Fruit fly (Drosophila melanogaster): Measurements from ENCODE around the gene spi.
A peak's percentile ranks its signal among the peaks of the same experiment; 100 is the strongest.

The spi gene

dm6 chr2L:19582185-19582584 lies 5.1 kb upstream of the spi start, which contains the start of gene Hakai (continued):
- TF ChIP-seq CG7271 (tag; optimal IDR thresholded peaks at IDR 0.05) (peak; percentile 42), CG14965 (GFP tag; optimal IDR thresholded peaks at IDR 0.05; ENCODE audit: borderline replicate concordance) (no peak), CG14014 (GFP tag; IDR thresholded peaks at IDR 0.05) (peak; percentile 61; the same call in 1 of the 2 replicates), pum (GFP tag; optimal IDR thresholded peaks at IDR 0.05) (peak; percentile 77), cwo (GFP tag; optimal IDR thresholded peaks at IDR 0.05) (no peak), lilli (GFP tag; optimal IDR thresholded peaks at IDR 0.05) (peak; percentile 76), Dip2 (GFP tag; IDR thresholded peaks at IDR 0.05) (no peak), ro (GFP tag; IDR thresholded peaks at IDR 0.05) (no peak), vvl (GFP tag; IDR thresholded peaks at IDR 0.05) (peak; percentile 68), salm (tag; optimal IDR thresholded peaks at IDR 0.05) (no peak), inv (GFP tag; IDR thresholded peaks at IDR 0.05; ENCODE audit: partially characterized antibody) (0 out of 2 replicates have a peak, but pooled peaks have one; percentile 28), CG17186 (GFP tag; optimal IDR thresholded peaks at IDR 0.05) (peak; percentile 79), tap (tag; optimal IDR thresholded peaks at IDR 0.05) (no peak), CG3281 (GFP tag; optimal IDR thresholded peaks at IDR 0.05) (peak; percentile 73), Ets65A (GFP tag) (peak; percentile 94), Ada2b (GFP tag; IDR thresholded peaks at IDR 0.05) (peak; percentile 52; the same call in 1 of the 2 replicates), luna (GFP tag; optimal IDR thresholded peaks at IDR 0.05) (peak; percentile 25), Sry-δ (GFP tag; optimal IDR thresholded peaks at IDR 0.05) (peak; percentile 55), Scr (GFP tag; IDR thresholded peaks at IDR 0.05; ENCODE audit: partially characterized antibody) (peak; percentile 59), CG10543 (GFP tag; optimal IDR thresholded peaks at IDR 0.05) (peak; percentile 30), Hr3 (GFP tag; optimal IDR thresholded peaks at IDR 0.05) (peak; percentile 30), CG17802 (tag; optimal IDR thresholded peaks at IDR 0.05) (no peak), wor (GFP tag; IDR thresholded peaks at IDR 0.05) (no peak), MTF-1 (GFP tag; optimal IDR thresholded peaks at IDR 0.05; ENCODE audit: borderline replicate concordance) (no peak), Doc3 (GFP tag; IDR thresholded peaks at IDR 0.05; ENCODE audit: partially characterized antibody) (no peak), CG2712 (tag; optimal IDR thresholded peaks at IDR 0.05) (peak; percentile 47), Hmx (GFP tag; optimal IDR thresholded peaks at IDR 0.05) (no peak), lbe (GFP tag; optimal IDR thresholded peaks at IDR 0.05) (no peak), CG11398 (GFP tag; optimal IDR thresholded peaks at IDR 0.05) (peak; percentile 32), CG3847 (GFP tag; IDR thresholded peaks at IDR 0.05) (peak; percentile 89), Hey (tag; optimal IDR thresholded peaks at IDR 0.05) (no peak), gt (GFP tag; IDR thresholded peaks at IDR 0.05) (no peak), CG3407 (GFP tag; optimal IDR thresholded peaks at IDR 0.05) (no peak), Stat92E (GFP tag; optimal IDR thresholded peaks at IDR 0.05) (no peak), en (GFP tag; optimal IDR thresholded peaks at IDR 0.05) (peak; percentile 12), Tbp (GFP tag; optimal IDR thresholded peaks at IDR 0.05) (no peak), CG6175 (GFP tag; IDR thresholded peaks at IDR 0.05) (0 out of 3 replicates have a peak, but pooled peaks have one; percentile 50), CG11560 (tag; IDR thresholded peaks at IDR 0.05) (peak; percentile 33; the same call in 1 of the 3 replicates), CG15479 (GFP tag; optimal IDR thresholded peaks at IDR 0.05) (no peak), CG13296 (GFP tag; optimal IDR thresholded peaks at IDR 0.05) (peak; percentile 17), CG3065 (GFP tag; optimal IDR thresholded peaks at IDR 0.05) (peak; percentile 23), ind (GFP tag; optimal IDR thresholded peaks at IDR 0.05) (peak; percentile 77), gcm (GFP tag; optimal IDR thresholded peaks at IDR 0.05) (peak; percentile 13), chinmo (GFP tag; IDR thresholded peaks at IDR 0.05; ENCODE audit: partially characterized antibody) (no peak), CG4617 (GFP tag; optimal IDR thresholded peaks at IDR 0.05; ENCODE audit: borderline replicate concordance) (peak; percentile 93), CG4404 (GFP tag; IDR thresholded peaks at IDR 0.05) (peak; percentile 61), CG1792 (GFP tag; optimal IDR thresholded peaks at IDR 0.05) (peak; percentile 61), sisA (GFP tag; IDR thresholded peaks at IDR 0.05) (peak; percentile 54), CG8089 (GFP tag; optimal IDR thresholded peaks at IDR 0.05) (peak; percentile 43), Elba2 (GFP tag; optimal IDR thresholded peaks at IDR 0.05) (peak; percentile 1), CG8281 (tag; optimal IDR thresholded peaks at IDR 0.05) (no peak)
